Fruit fly (Drosophila melanogaster) whole organism, wandering third instar larva: ENCODE data around the gene Cht5.

Experiments used
- Abd-B ChIP-seq: fragments of >200 bp; optimal IDR thresholded peaks from 2 replicates; lab custom pipeline; 2017; ENCODE audit warnings: missing biosample characterization, missing genetic modification characterization
- CG32264 ChIP-seq: fragments of 200-800 bp; sonication (Bioruptor generic); optimal IDR thresholded peaks from 2 replicates; lab custom pipeline; 2016; ENCODE audit warnings: missing biosample characterization, missing genetic modification characterization
- CG9705 ChIP-seq: fragments of 200-800 bp; sonication (Bioruptor generic); optimal IDR thresholded peaks from 2 replicates; lab custom pipeline; 2018; ENCODE audit warnings: missing biosample characterization, mild to moderate bottlenecking, missing genetic modification characterization
- CrebA ChIP-seq: fragments of 200-800 bp; sonication (Bioruptor generic); optimal IDR thresholded peaks from 2 replicates; lab custom pipeline; 2016; ENCODE audit warnings: missing biosample characterization, mild to moderate bottlenecking, missing genetic modification characterization, borderline replicate concordance
- Dfd ChIP-seq: fragments of >200 bp; optimal IDR thresholded peaks from 2 replicates; lab custom pipeline; 2017; ENCODE audit warnings: missing biosample characterization, missing genetic modification characterization
- Dif ChIP-seq: fragments of 200-275, 200-300 bp; sonication (Bioruptor generic); optimal IDR thresholded peaks from 2 replicates; lab custom pipeline; 2018; ENCODE audit warnings: missing biosample characterization, missing genetic modification characterization; ENCODE audit not compliant: partially characterized antibody
- GATAd ChIP-seq: sonication (Bioruptor generic); optimal IDR thresholded peaks from 2 replicates; lab custom pipeline; 2016; ENCODE audit warnings: missing biosample characterization, missing genetic modification characterization
- HLH106 ChIP-seq: fragments of 200-800 bp; optimal IDR thresholded peaks from 3 replicates; lab custom pipeline; 2019; ENCODE audit warnings: missing biosample characterization, mild to moderate bottlenecking, missing genetic modification characterization, moderate library complexity
- Hnf4 ChIP-seq: fragments of 200-800 bp; sonication (Bioruptor generic); optimal IDR thresholded peaks from 2 replicates; lab custom pipeline; 2016; ENCODE audit warnings: missing biosample characterization, mild to moderate bottlenecking, missing genetic modification characterization
- Hr78 ChIP-seq: fragments of >200 bp; optimal IDR thresholded peaks from 2 replicates; lab custom pipeline; 2017; ENCODE audit warnings: missing biosample characterization, missing genetic modification characterization
- Hr83 ChIP-seq: fragments of 200-300 bp; sonication (Bioruptor generic); optimal IDR thresholded peaks from 2 replicates; lab custom pipeline; 2016; ENCODE audit warnings: missing biosample characterization, mild to moderate bottlenecking, missing genetic modification characterization, moderate library complexity; ENCODE audit not compliant: poor library complexity, severe bottlenecking
- Jra ChIP-seq: sonication (Bioruptor generic); optimal IDR thresholded peaks from 2 replicates; lab custom pipeline; 2016; ENCODE audit warnings: missing biosample characterization, missing genetic modification characterization
- Mio ChIP-seq: sonication (Bioruptor generic); optimal IDR thresholded peaks from 2 replicates; lab custom pipeline; 2016; ENCODE audit warnings: missing biosample characterization, missing genetic modification characterization
- Myc ChIP-seq: fragments of >200 bp; optimal IDR thresholded peaks from 2 replicates; lab custom pipeline; 2017
- N ChIP-seq: fragments of >200 bp; optimal IDR thresholded peaks from 2 replicates; lab custom pipeline; 2018; ENCODE audit warnings: missing biosample characterization, missing external identifiers, missing genetic modification characterization
- OdsH ChIP-seq: fragments of 200-800 bp; sonication (Bioruptor generic); optimal IDR thresholded peaks from 2 replicates; lab custom pipeline; 2016; ENCODE audit warnings: missing biosample characterization, mild to moderate bottlenecking, missing genetic modification characterization
- Rel ChIP-seq, 2 experiments: fragments of 200-800 bp; sonication (Bioruptor generic) in 1 of 2; optimal IDR thresholded peaks; 2 replicates in 1 of 2; 3 replicates in 1 of 2; lab custom pipeline; 2016 to 2019; ENCODE audit warnings: mild to moderate bottlenecking in 2 of 2, missing biosample characterization in 2 of 2, missing genetic modification characterization in 2 of 2, moderate library complexity in 1 of 2
- Sp1 ChIP-seq: fragments of 200-800 bp; sonication (Bioruptor generic); optimal IDR thresholded peaks from 3 replicates; lab custom pipeline; 2019; ENCODE audit warnings: missing biosample characterization, mild to moderate bottlenecking, missing genetic modification characterization, moderate library complexity
- Vsx2 ChIP-seq: fragments of 200-300, 225-300 bp; sonication (Bioruptor generic); optimal IDR thresholded peaks from 2 replicates; lab custom pipeline; 2018; ENCODE audit warnings: missing biosample characterization, missing genetic modification characterization; ENCODE audit not compliant: partially characterized antibody
- br ChIP-seq: fragments of 200-800 bp; sonication (Bioruptor generic); optimal IDR thresholded peaks from 2 replicates; lab custom pipeline; 2016; ENCODE audit warnings: missing biosample characterization, missing genetic modification characterization
- brk ChIP-seq: fragments of 200-800 bp; sonication (Bioruptor generic); optimal IDR thresholded peaks from 2 replicates; lab custom pipeline; 2016; ENCODE audit warnings: missing biosample characterization, mild to moderate bottlenecking, missing genetic modification characterization
- dl ChIP-seq, 2 experiments: fragments of 175-275, 200-275 bp in 1 of 2; fragments of 200-275 bp in 1 of 2; sonication (Bioruptor generic); optimal IDR thresholded peaks; lab custom pipeline; 2018; ENCODE audit warnings: mild to moderate bottlenecking in 2 of 2, missing biosample characterization in 2 of 2, missing genetic modification characterization in 2 of 2, moderate library complexity in 2 of 2; ENCODE audit not compliant: partially characterized antibody in 2 of 2, insufficient read depth in 1 of 2
- dmrt93B ChIP-seq: fragments of 200-800 bp; sonication (Bioruptor generic); optimal IDR thresholded peaks from 2 replicates; lab custom pipeline; 2018; ENCODE audit warnings: missing biosample characterization, mild to moderate bottlenecking, missing genetic modification characterization
- dsf ChIP-seq: sonication (Bioruptor generic); optimal IDR thresholded peaks from 2 replicates; lab custom pipeline; 2016; ENCODE audit warnings: missing biosample characterization, missing genetic modification characterization, borderline replicate concordance
- ey ChIP-seq: fragments of 200-800 bp; sonication (Bioruptor generic); optimal IDR thresholded peaks from 2 replicates; lab custom pipeline; 2016; ENCODE audit warnings: missing biosample characterization, missing genetic modification characterization
- foxo ChIP-seq, 2 experiments: fragments of 200-800 bp; sonication (Bioruptor generic); optimal IDR thresholded peaks; 2 replicates in 1 of 2; 3 replicates in 1 of 2; lab custom pipeline; 2016 to 2017; ENCODE audit warnings: missing biosample characterization in 2 of 2, missing genetic modification characterization in 2 of 2
- fru ChIP-seq: fragments of 200-800 bp; sonication (Bioruptor generic); optimal IDR thresholded peaks from 3 replicates; lab custom pipeline; 2016; ENCODE audit warnings: missing biosample characterization, mild to moderate bottlenecking, missing genetic modification characterization
- h ChIP-seq: fragments of 200-800 bp; sonication (Bioruptor generic); optimal IDR thresholded peaks from 3 replicates; lab custom pipeline; 2016; ENCODE audit warnings: missing biosample characterization, mild to moderate bottlenecking, missing genetic modification characterization
- jim ChIP-seq: fragments of 175-275, 200-325 bp; sonication (Bioruptor generic); optimal IDR thresholded peaks from 2 replicates; lab custom pipeline; 2016; ENCODE audit warnings: missing biosample characterization, mild to moderate bottlenecking, missing genetic modification characterization
- lola ChIP-seq: fragments of >200 bp; optimal IDR thresholded peaks from 2 replicates; lab custom pipeline; 2017; ENCODE audit warnings: missing biosample characterization, missing genetic modification characterization
- pan ChIP-seq: fragments of >200 bp; optimal IDR thresholded peaks from 2 replicates; lab custom pipeline; 2017
- psq ChIP-seq: fragments of 200-800 bp; sonication (Bioruptor generic); optimal IDR thresholded peaks from 3 replicates; lab custom pipeline; 2017; ENCODE audit warnings: missing biosample characterization, mild to moderate bottlenecking, missing genetic modification characterization, moderate library complexity
- rgr ChIP-seq: fragments of 200-800 bp; sonication (Bioruptor generic); optimal IDR thresholded peaks from 3 replicates; lab custom pipeline; 2016; ENCODE audit warnings: missing biosample characterization, mild to moderate bottlenecking, missing genetic modification characterization
- sage ChIP-seq: fragments of 200-800 bp; sonication (Bioruptor generic); optimal IDR thresholded peaks from 2 replicates; lab custom pipeline; 2016; ENCODE audit warnings: missing biosample characterization, mild to moderate bottlenecking, missing genetic modification characterization
- sv ChIP-seq: fragments of 200-800 bp; sonication (Bioruptor generic); optimal IDR thresholded peaks from 3 replicates; lab custom pipeline; 2016; ENCODE audit warnings: missing biosample characterization, missing genetic modification characterization
- tai ChIP-seq: sonication (Bioruptor generic); optimal IDR thresholded peaks from 2 replicates; lab custom pipeline; 2016; ENCODE audit warnings: missing biosample characterization, missing genetic modification characterization
- usp ChIP-seq: fragments of >200 bp; optimal IDR thresholded peaks from 2 replicates; lab custom pipeline; 2017; ENCODE audit warnings: missing biosample characterization, missing genetic modification characterization
- woc ChIP-seq: sonication (Bioruptor generic); optimal IDR thresholded peaks from 2 replicates; lab custom pipeline; 2016; ENCODE audit warnings: missing biosample characterization, mild to moderate bottlenecking, missing genetic modification characterization

The Cht5 gene

DNA sequence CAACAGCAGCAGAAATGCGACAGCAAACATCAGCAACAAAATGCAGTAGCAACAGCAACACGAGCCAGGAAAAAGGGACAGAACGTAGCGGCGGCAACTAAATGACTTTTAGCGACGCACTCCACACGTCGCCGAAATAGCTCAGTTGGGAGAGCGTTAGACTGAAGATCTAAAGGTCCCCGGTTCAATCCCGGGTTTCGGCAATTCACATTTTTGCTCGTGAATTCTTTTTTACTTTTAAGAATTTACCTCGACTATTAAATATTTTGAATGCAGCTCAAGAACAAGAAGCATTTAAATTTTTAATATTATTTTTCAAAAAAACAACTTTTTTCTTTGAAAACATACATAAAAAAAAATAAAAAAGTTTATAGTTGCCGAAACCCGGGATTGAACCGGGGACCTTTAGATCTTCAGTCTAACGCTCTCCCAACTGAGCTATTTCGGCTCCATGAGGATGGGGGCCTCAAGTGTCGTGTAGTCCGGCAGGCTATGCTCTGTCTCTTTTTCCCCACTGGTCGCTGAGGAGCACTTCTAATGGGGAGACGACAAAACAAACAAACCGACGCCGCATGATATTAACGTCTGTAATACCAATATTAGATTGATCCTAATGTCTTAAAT, 30.6 kb downstream of the Cht5 start:
- TF ChIP-seq CrebA (GFP tag; lab: Kevin White, UChicago) (no peak), N (GFP tag; lab: Kevin White, UChicago) (no peak), OdsH (GFP tag; lab: Kevin White, UChicago) (no peak), Rel (GFP tag; optimal IDR thresholded peaks at IDR 0.05; lab: Kevin White, UChicago) (no peak), Rel (tag; optimal IDR thresholded peaks at IDR 0.05; lab: Kevin White, UChicago) (peak; percentile 8), HLH106 (tag; lab: Kevin White, UChicago) (no peak)

DNA sequence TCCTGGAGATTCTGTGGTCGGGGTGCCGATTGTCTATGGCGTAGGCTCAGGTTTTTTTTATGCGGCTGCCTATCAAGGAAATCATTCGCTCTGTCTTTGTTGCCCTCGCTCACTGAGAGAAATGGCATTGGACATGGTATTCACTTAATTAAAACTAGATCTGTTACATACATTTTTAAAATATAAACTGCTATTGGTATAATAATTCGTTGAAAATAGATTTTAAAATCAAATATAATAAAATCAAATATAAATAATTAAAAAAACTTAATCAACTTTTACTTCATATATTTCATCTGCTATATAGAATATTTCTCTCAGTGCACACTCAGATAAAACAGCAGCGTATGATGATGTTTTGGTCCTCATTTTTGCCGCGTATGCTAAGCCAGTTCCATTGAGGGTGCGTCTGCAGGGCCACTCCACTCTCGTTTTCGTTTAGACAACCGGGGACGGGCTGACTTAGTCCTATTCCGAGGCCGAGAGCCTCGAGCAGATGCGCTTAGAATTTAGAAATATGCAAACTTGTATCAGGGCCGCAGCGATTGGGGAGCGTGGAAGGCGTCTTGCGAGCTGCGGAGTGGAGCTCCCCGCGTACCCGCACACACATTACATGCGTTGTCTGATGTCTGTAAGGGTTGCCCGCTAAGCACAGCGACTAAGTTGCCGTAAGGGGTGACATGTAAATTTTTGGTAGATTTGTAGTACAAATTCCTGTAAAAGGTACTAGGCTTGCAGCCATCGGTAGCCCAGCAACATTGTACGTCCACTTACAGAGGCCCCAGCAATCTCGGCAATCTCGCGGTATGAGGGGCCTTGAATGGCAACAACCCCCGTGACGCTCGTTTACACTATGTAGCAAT, 32.4 kb downstream of the Cht5 start:
- no peak for TF ChIP-seq br
- TF ChIP-seq foxo (GFP tag; optimal IDR thresholded peaks at IDR 0.05; lab: Kevin White, UChicago) = peak in 1 of 2 experiments; percentile 12
- TF ChIP-seq CG32264 (GFP tag; lab: Kevin White, UChicago) = no peak
- peak; percentile 14 for TF ChIP-seq HLH106 (tag; lab: Kevin White, UChicago)
- peak; percentile 18 for TF ChIP-seq Sp1
- TF ChIP-seq Jra (GFP tag; lab: Kevin White, UChicago) = no peak

DNA sequence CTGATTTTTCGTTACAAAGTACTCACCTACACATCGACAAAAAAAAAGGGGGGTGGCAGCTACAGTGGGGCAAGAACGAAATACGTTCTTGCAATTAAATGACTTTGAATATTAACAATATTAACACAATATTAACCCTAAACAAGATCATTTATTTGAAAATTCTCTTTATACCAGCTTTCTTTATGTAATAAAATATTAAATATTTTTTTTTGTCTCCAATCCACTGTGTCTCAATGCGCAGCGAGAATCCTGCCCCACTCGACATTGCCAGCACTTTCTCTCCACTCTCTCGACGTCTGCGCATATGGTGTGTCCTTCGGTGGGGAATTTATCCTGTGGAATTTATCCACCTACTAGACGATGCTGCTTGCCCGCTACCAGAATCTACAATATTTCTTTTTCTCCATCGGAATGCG, 33.1 kb downstream of the Cht5 start:
- TF ChIP-seq dsf (no peak), Jra (GFP tag; lab: Kevin White, UChicago) (no peak), Rel (GFP tag; optimal IDR thresholded peaks at IDR 0.05; lab: Kevin White, UChicago) (no peak), Rel (tag; optimal IDR thresholded peaks at IDR 0.05; lab: Kevin White, UChicago) (no peak), OdsH (GFP tag; lab: Kevin White, UChicago) (peak; percentile 58), GATAd (GFP tag; lab: Kevin White, UChicago) (no peak), rgr (GFP tag; lab: Kevin White, UChicago) (peak; percentile 78), Abd-B (GFP tag; lab: Kevin White, UChicago) (no peak), ey (peak; percentile 47), Sp1 (peak; percentile 79), tai (GFP tag; lab: Kevin White, UChicago) (no peak), h (GFP tag; lab: Kevin White, UChicago) (peak; percentile 73), Myc (lab: Kevin White, UChicago) (no peak), dl (GFP tag; optimal IDR thresholded peaks at IDR 0.05; lab: Kevin White, UChicago; ENCODE audit: insufficient read depth in 1 of 2, partially characterized antibody in 2 of 2) (no peak), jim (GFP tag; lab: Kevin White, UChicago) (no peak), CG32264 (GFP tag; lab: Kevin White, UChicago) (no peak), Dfd (GFP tag; lab: Kevin White, UChicago) (no peak), Hnf4 (peak; percentile 34), CrebA (GFP tag; lab: Kevin White, UChicago) (no peak), Mio (GFP tag; lab: Kevin White, UChicago) (no peak), lola (GFP tag; lab: Kevin White, UChicago) (no peak), psq (GFP tag; lab: Kevin White, UChicago) (peak; percentile 63), foxo (GFP tag; optimal IDR thresholded peaks at IDR 0.05; lab: Kevin White, UChicago) (peak in 1 of 2 experiments; percentile 73), HLH106 (tag; lab: Kevin White, UChicago) (peak; percentile 54), pan (lab: Kevin White, UChicago) (no peak), N (GFP tag; lab: Kevin White, UChicago) (no peak), woc (peak; percentile 0), usp (GFP tag; lab: Kevin White, UChicago) (no peak), sv (GFP tag; lab: Kevin White, UChicago) (peak; percentile 75), dmrt93B (GFP tag; lab: Kevin White, UChicago) (peak; percentile 27), brk (GFP tag; lab: Kevin White, UChicago) (peak; percentile 24), fru (peak; percentile 71), CG9705 (GFP tag; lab: Kevin White, UChicago) (peak; percentile 50), Vsx2 (GFP tag; lab: Kevin White, UChicago) (peak; percentile 23), Hr78 (GFP tag; lab: Kevin White, UChicago) (no peak), Dif (GFP tag; lab: Kevin White, UChicago) (no peak), Hr83 (GFP tag; lab: Kevin White, UChicago) (no peak), br (peak; percentile 53), sage (GFP tag; lab: Kevin White, UChicago) (no peak)
